Worm (Caenorhabditis elegans) whole organism, L4 larva: ENCODE results near the gene srw-2.

Experiments used
- F26F4.8 ChIP-seq: fragments of 200-800 bp; sonication (Bioruptor generic); conservative IDR thresholded peaks from 2 replicates; pipeline ENCODE4 v1.3.6; 2022; ENCODE audit warnings: missing genetic modification characterization, missing compliant biosample characterization
- F37D6.2 ChIP-seq: sonication (generic microtip); optimal IDR thresholded peaks from 2 replicates; lab custom pipeline; 2016; ENCODE audit warnings: mild to moderate bottlenecking, missing genetic modification characterization, missing compliant biosample characterization
- Y75B8A.6 ChIP-seq: fragments of 200-800 bp; sonication (Bioruptor generic); IDR thresholded peaks from 2 replicates; pipeline ENCODE4 v1.3.6; 2022; ENCODE audit warnings: missing genetic modification reagents, missing genetic modification characterization, missing compliant biosample characterization
- ceh-32 ChIP-seq: sonication (generic microtip); optimal IDR thresholded peaks from 2 replicates; lab custom pipeline; 2016; ENCODE audit warnings: mild to moderate bottlenecking, missing genetic modification characterization, missing compliant biosample characterization; ENCODE audit not compliant: poor library complexity
- ctbp-1 ChIP-seq: fragments of 200-800 bp; sonication (Bioruptor generic); IDR thresholded peaks from 2 replicates; pipeline ENCODE4 v1.3.6; 2022; ENCODE audit warnings: missing genetic modification reagents, missing genetic modification characterization, missing compliant biosample characterization
- daf-12 ChIP-seq: fragments of 150-350 bp; optimal IDR thresholded peaks from 2 replicates; lab custom pipeline; 2014; ENCODE audit warnings: missing biosample characterization, missing genetic modification reagents, missing genetic modification characterization
- daf-16 ChIP-seq, 3 experiments: sonication (generic microtip); optimal IDR thresholded peaks; 2 replicates each; lab custom pipeline; 2016 to 2017; ENCODE audit warnings: missing genetic modification characterization in 3 of 3, missing genetic modification reagents in 3 of 3, mild to moderate bottlenecking in 2 of 3, missing compliant biosample characterization in 2 of 3, missing biosample characterization in 1 of 3, moderate library complexity in 1 of 3
- dmd-6 ChIP-seq: fragments of 200-800 bp; sonication (Bioruptor generic); IDR thresholded peaks from 2 replicates; pipeline ENCODE4 v1.3.6; 2022; ENCODE audit warnings: missing genetic modification reagents, missing genetic modification characterization, missing compliant biosample characterization
- dpl-1 ChIP-seq: fragments of 150-350 bp; optimal IDR thresholded peaks from 2 replicates; lab custom pipeline; 2014; ENCODE audit warnings: missing biosample characterization, missing genetic modification reagents, missing genetic modification characterization
- duxl-1 ChIP-seq: sonication (generic microtip); optimal IDR thresholded peaks from 2 replicates; lab custom pipeline; 2016; ENCODE audit warnings: mild to moderate bottlenecking, missing genetic modification characterization, moderate library complexity, missing compliant biosample characterization; ENCODE audit not compliant: poor library complexity
- egl-27 ChIP-seq: sonication (generic microtip); optimal IDR thresholded peaks from 3 replicates; lab custom pipeline; 2017; ENCODE audit warnings: missing biosample characterization, missing genetic modification reagents, missing genetic modification characterization
- lin-13 ChIP-seq: fragments of 150-350 bp; optimal IDR thresholded peaks from 2 replicates; lab custom pipeline; 2014; ENCODE audit warnings: missing biosample characterization, missing genetic modification reagents, missing genetic modification characterization
- lin-39 ChIP-seq: fragments of 150-350 bp; optimal IDR thresholded peaks from 2 replicates; lab custom pipeline; 2014; ENCODE audit warnings: missing biosample characterization, missing genetic modification reagents, missing genetic modification characterization
- mdl-1 ChIP-seq, 2 experiments: fragments of 150-350 bp in 1 of 2; sonication (generic microtip) in 1 of 2; optimal IDR thresholded peaks; 2 replicates each; lab custom pipeline; 2014 to 2017; ENCODE audit warnings: missing biosample characterization in 2 of 2, missing genetic modification characterization in 2 of 2
- nhr-10 ChIP-seq: fragments of 150-350 bp; optimal IDR thresholded peaks from 2 replicates; lab custom pipeline; 2014; ENCODE audit warnings: missing biosample characterization, missing genetic modification characterization
- nhr-28 ChIP-seq: fragments of 150-350 bp; optimal IDR thresholded peaks from 2 replicates; lab custom pipeline; 2014; ENCODE audit warnings: missing biosample characterization, missing genetic modification characterization
- nhr-42 ChIP-seq: fragments of 200-800 bp; sonication (Bioruptor generic); IDR thresholded peaks from 2 replicates; pipeline ENCODE4 v1.3.6; 2022; ENCODE audit warnings: missing genetic modification characterization, missing compliant biosample characterization
- nhr-48 ChIP-seq: sonication (generic microtip); optimal IDR thresholded peaks from 2 replicates; lab custom pipeline; 2016; ENCODE audit warnings: mild to moderate bottlenecking, missing genetic modification characterization, missing compliant biosample characterization
- pha-4 ChIP-seq, 2 experiments: fragments of 150-350 bp in 1 of 2; fragments of 200-800 bp in 1 of 2; sonication (Bioruptor generic) in 1 of 2; IDR thresholded peaks in 1 of 2; optimal IDR thresholded peaks in 1 of 2; 2 replicates each; pipeline versions ENCODE4 v1.3.6 to Lab custom; 2014 to 2022; ENCODE audit warnings: missing genetic modification characterization in 2 of 2, missing genetic modification reagents in 2 of 2, missing biosample characterization in 1 of 2, missing compliant biosample characterization in 1 of 2
- pqm-1 ChIP-seq: sonication (generic microtip); optimal IDR thresholded peaks from 2 replicates; lab custom pipeline; 2017; ENCODE audit warnings: missing biosample characterization, missing genetic modification characterization
- set-16 ChIP-seq: fragments of 200-800 bp; sonication (Bioruptor generic); IDR thresholded peaks from 2 replicates; pipeline ENCODE4 v1.3.6; 2022; ENCODE audit warnings: missing genetic modification reagents, missing genetic modification characterization, missing compliant biosample characterization
- skn-1 ChIP-seq: fragments of 150-350 bp; optimal IDR thresholded peaks from 2 replicates; lab custom pipeline; 2014; ENCODE audit warnings: missing biosample characterization, missing genetic modification characterization
- snpc-1.2 ChIP-seq: fragments of 200-800 bp; sonication (Bioruptor generic); IDR thresholded peaks from 2 replicates; pipeline ENCODE4 v1.3.6; 2022; ENCODE audit warnings: missing genetic modification reagents, missing genetic modification characterization, missing compliant biosample characterization
- snpc-4 ChIP-seq: fragments of 150-350 bp; optimal IDR thresholded peaks from 2 replicates; lab custom pipeline; 2014; ENCODE audit warnings: missing biosample characterization, missing genetic modification characterization
- unc-130 ChIP-seq: sonication (generic microtip); optimal IDR thresholded peaks from 2 replicates; lab custom pipeline; 2016; ENCODE audit warnings: missing genetic modification reagents, missing genetic modification characterization, missing compliant biosample characterization
- unc-39 ChIP-seq: sonication (generic microtip); optimal IDR thresholded peaks from 2 replicates; lab custom pipeline; 2017; ENCODE audit warnings: missing biosample characterization, missing genetic modification characterization
- zfp-3 ChIP-seq: fragments of 200-800 bp; sonication (Bioruptor generic); conservative IDR thresholded peaks from 2 replicates; pipeline ENCODE4 v1.3.6; 2022; ENCODE audit warnings: missing genetic modification reagents, missing genetic modification characterization, missing compliant biosample characterization
- zip-2 ChIP-seq: fragments of 150-350 bp; optimal IDR thresholded peaks from 2 replicates; lab custom pipeline; 2014; ENCODE audit warnings: missing biosample characterization, missing genetic modification characterization

srw-2 gene

DNA sequence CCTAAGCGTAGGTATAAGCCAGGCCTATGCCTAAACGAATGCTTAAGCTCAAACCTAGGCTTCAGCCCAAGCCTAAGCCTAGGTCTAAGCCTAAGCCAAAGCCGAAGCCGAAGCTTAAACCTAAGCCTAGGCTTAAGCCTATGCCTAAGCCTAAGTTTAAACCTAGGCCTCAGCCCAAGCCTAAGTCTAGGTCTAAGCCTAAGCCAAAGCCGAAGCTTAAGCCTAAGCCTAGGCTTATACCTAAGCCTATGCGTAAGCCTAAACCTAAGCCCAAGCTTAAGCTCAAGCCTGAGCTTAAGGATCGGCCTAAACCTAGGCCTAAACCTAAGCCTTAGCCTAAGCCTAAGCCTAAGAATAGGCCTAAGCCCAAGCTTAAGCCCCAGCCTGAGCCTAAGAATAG, 4.7 kb upstream of the srw-2 start:
- TF ChIP-seq unc-130 (GFP tag; lab: Kevin White, UChicago) (no peak), daf-12 (no peak), mdl-1 (tag; optimal IDR thresholded peaks at IDR 0.05; lab: Kevin White, UChicago) (no peak), nhr-10 (tag; lab: Kevin White, UChicago) (no peak), snpc-1.2 (GFP tag; lab: Robert Waterston, UW) (no peak), zip-2 (tag; lab: Kevin White, UChicago) (no peak)

DNA sequence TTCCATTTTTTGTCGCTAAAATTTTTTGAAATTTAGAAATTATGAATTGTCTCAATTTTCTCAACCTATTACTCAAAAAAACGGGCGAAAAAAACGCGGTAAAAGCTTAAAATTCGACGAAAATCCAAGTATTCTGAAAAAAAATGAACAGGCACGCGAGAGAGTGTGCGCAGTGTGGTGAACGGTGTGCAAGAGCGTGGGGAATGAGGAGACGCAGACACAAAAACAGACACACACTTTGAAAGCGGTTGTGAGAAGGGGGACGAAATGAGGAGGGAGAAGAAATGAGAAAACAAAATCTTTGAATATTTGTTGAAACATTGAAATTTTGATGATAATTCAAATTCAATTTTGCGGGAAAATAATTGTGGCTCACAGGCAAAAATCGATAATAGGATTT, 3.9 kb upstream of the srw-2 start, which contains the start of gene T03D3.5:
TSS of gene T03D3.5 (minus strand) at position 21 of the 400 bp plus-strand sequence.
- TF ChIP-seq pha-4 (GFP tag; IDR thresholded peaks at IDR 0.05; lab: Robert Waterston, UW), result no peak
- TF ChIP-seq pha-4 (tag; optimal IDR thresholded peaks at IDR 0.05; lab: Kevin White, UChicago), result no peak
- TF ChIP-seq duxl-1 (tag; lab: Kevin White, UChicago), result peak; percentile 50
- TF ChIP-seq nhr-48 (tag; lab: Kevin White, UChicago), result no peak

DNA sequence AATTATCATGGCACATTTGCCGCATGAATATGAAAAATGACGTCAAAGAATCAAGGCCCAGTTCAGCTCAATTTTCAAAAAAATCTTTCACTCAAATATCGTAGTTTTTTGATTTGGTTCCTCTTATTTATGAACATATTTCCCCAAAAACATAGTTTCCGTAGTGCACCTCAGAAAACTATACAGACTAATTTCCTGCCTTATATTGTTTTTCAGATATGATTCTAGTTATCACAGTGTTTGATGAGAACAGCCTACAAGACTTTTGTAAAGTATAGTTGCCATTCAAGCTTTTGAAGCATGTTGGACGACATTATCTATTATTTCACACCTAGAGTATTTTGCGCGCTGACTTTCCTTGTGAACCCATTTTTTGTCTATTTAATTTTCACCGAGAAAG, 2.0 kb downstream of the srw-2 start, which contains the start of gene srj-50:
TSS of gene srj-50 (plus strand) at position 301 of the 400 bp plus-strand sequence.
- TF ChIP-seq dpl-1, result no peak

DNA sequence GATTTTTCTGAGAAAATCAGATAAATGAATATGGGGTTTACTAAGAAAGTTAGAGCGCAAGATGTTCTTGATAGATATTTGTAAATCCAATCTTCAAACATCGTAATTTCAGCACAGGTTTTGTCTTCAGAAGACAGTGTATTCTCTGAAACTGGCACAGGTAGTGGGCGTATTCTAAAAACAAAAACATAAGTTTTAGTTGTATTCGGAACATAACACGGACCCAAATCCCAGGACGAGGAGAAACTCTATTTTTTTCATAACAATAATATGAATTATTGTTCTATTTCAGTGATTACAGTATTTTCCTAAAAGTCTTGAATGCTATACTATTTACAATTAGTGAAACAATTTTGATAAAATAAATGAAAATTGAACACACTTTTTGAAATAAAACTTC, 5.8 kb downstream of the srw-2 start, which contains the start of gene srj-45:
TSS of gene srj-45 (minus strand) at position 101 of the 400 bp plus-strand sequence.
- TF ChIP-seq F37D6.2 (tag; lab: Kevin White, UChicago), result no peak
- no peak for TF ChIP-seq duxl-1 (tag; lab: Kevin White, UChicago)
- TF ChIP-seq egl-27 (tag; lab: Kevin White, UChicago), result no peak
- no peak for TF ChIP-seq lin-13 (GFP tag; lab: Kevin White, UChicago)
- TF ChIP-seq zfp-3 (GFP tag; lab: Robert Waterston, UW), result no peak

DNA sequence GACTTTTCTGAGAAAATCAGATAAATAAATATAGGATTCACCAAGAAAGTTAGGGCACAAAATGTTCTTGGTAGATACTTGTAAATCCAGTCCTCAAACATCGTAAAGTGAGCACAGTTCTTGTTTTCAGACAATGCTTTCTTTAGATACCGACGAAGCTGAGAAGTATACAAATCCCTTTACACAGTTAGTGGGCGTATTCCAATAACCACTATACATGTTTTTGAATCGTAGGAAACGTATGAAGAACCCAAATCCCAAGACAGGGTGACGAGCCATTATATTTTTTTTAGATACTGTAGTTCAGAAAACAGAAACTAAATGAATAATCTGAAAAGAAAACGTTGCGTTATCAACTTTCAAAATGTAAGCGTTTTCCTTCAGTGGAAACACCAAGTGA, 15.1 kb downstream of the srw-2 start, which contains the start of gene srj-44:
TSS of gene srj-44 (minus strand) at position 101 of the 400 bp plus-strand sequence.
- TF ChIP-seq ceh-32 (tag; lab: Kevin White, UChicago), result no peak
- no peak for TF ChIP-seq snpc-4 (tag; lab: Kevin White, UChicago)
- TF ChIP-seq nhr-10 (tag; lab: Kevin White, UChicago), result no peak
- TF ChIP-seq daf-16 (GFP tag; optimal IDR thresholded peaks at IDR 0.05; lab: Kevin White, UChicago), result no peak
- TF ChIP-seq daf-16 (tag; optimal IDR thresholded peaks at IDR 0.05; lab: Kevin White, UChicago), result no peak
- no peak for TF ChIP-seq Y75B8A.6 (GFP tag; lab: Robert Waterston, UW)
- no peak for TF ChIP-seq skn-1
- TF ChIP-seq ctbp-1 (GFP tag; lab: Robert Waterston, UW), result no peak
- TF ChIP-seq nhr-42 (GFP tag; lab: Robert Waterston, UW), result no peak
- no peak for TF ChIP-seq lin-39

DNA sequence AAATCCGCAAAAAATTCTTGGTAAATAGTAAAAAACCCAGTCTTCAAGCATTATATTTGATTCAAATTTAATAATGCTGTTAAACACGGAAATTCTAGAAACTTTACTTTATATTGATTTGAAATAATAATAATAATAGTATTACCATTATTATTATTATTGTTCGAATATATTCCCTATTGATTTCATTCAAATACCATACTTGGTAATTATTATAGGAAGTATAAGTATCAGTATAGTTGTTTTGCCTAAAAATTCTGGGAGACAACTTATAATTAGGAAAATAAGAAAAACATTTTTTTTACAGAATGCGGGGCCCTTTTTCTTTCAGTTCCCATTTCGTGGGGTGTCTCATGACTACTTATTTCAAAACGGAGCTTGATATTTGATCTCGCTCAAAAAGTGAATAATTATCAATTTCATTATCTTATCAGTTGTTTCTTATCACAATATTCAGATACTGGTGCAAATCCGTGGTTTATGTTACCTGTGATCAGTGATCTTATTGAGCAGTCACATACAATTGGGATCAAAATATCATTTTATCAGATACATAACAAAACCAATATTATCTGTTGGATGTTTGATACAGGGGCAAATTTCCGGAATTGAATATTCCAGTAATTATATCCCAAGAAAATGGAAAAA, 17.7 kb downstream of the srw-2 start, which contains the start of gene srj-49:
TSS of gene srj-49 (minus strand) at position 51 of the 648 bp plus-strand sequence.
- no peak for TF ChIP-seq F26F4.8 (GFP tag; lab: Robert Waterston, UW)
- no peak for TF ChIP-seq set-16 (GFP tag; lab: Robert Waterston, UW)
- TF ChIP-seq dmd-6, result peak; percentile 91
- peak; percentile 68 for TF ChIP-seq nhr-28
- TF ChIP-seq unc-39 (tag; lab: Kevin White, UChicago), result no peak
- peak; percentile 74 for TF ChIP-seq pqm-1 (tag; lab: Kevin White, UChicago)
- TF ChIP-seq daf-16 (GFP tag; optimal IDR thresholded peaks at IDR 0.05; lab: Kevin White, UChicago), result no peak
- TF ChIP-seq daf-16 (tag; optimal IDR thresholded peaks at IDR 0.05; lab: Kevin White, UChicago), result peak; percentile 56
- TF ChIP-seq, all 104 proteins: peak for 4
